Worm (Caenorhabditis elegans): Measurements from ENCODE around the gene spv-1.

The spv-1 gene

ce11 chrII:7968393-7968792 is 39.9 kb upstream of the spv-1 start:
- TF ChIP-seq nhr-28 (tag; optimal IDR thresholded peaks at IDR 0.05) (no peak), ceh-9 (tag; optimal IDR thresholded peaks at IDR 0.05) (no peak), egl-27 (tag; optimal IDR thresholded peaks at IDR 0.05) (no peak), R02D3.7 (tag; optimal IDR thresholded peaks at IDR 0.05) (no peak), mdl-1 (tag; optimal IDR thresholded peaks at IDR 0.05) (no peak), nhr-77 (tag; optimal IDR thresholded peaks at IDR 0.05) (no peak), egl-5 (tag; optimal IDR thresholded peaks at IDR 0.05) (no peak), lin-15B (tag; optimal IDR thresholded peaks at IDR 0.05) (no peak), ceh-16 (tag; optimal IDR thresholded peaks at IDR 0.05) (no peak), nhr-11 (tag; optimal IDR thresholded peaks at IDR 0.05) (no peak), pha-4 (tag; optimal IDR thresholded peaks at IDR 0.05) (no peak), unc-62 (GFP tag; optimal IDR thresholded peaks at IDR 0.05) (no peak), sea-2 (GFP tag; optimal IDR thresholded peaks at IDR 0.05) (no peak), nhr-12 (tag; optimal IDR thresholded peaks at IDR 0.05) (no peak), elt-3 (tag; optimal IDR thresholded peaks at IDR 0.05) (no peak), snpc-4 (tag; optimal IDR thresholded peaks at IDR 0.05) (no peak), skn-1 (tag; optimal IDR thresholded peaks at IDR 0.05) (no peak), nhr-25 (tag; optimal IDR thresholded peaks at IDR 0.05) (no peak), lsy-12 (tag; optimal IDR thresholded peaks at IDR 0.05) (no peak), lin-39 (tag; optimal IDR thresholded peaks at IDR 0.05) (no peak)

ce11 chrII:7962181-7962580 is 33.7 kb upstream of the spv-1 start:
- no peak for TF ChIP-seq nhr-77 (tag; optimal IDR thresholded peaks at IDR 0.05)
- TF ChIP-seq egl-5 (tag; optimal IDR thresholded peaks at IDR 0.05), result no peak
- TF ChIP-seq eor-1 (tag; optimal IDR thresholded peaks at IDR 0.05), result no peak
- TF ChIP-seq pha-4 (tag; optimal IDR thresholded peaks at IDR 0.05), result no peak
- no peak for TF ChIP-seq elt-2 (tag; optimal IDR thresholded peaks at IDR 0.05)

ce11 chrII:7958544-7958943 is 30.0 kb upstream of the spv-1 start, which contains the start of gene C04H4.1:
Gene C04H4.1 (plus strand): TSS chrII:7958844.
- TF ChIP-seq tbx-2 (tag; optimal IDR thresholded peaks at IDR 0.05) (no peak), nhr-23 (tag; optimal IDR thresholded peaks at IDR 0.05) (no peak), pha-4 (tag; optimal IDR thresholded peaks at IDR 0.05) (no peak), mdl-1 (tag; optimal IDR thresholded peaks at IDR 0.05) (no peak), pqm-1 (tag; optimal IDR thresholded peaks at IDR 0.05) (no peak), fkh-10 (GFP tag; optimal IDR thresholded peaks at IDR 0.05) (no peak), elt-3 (tag; optimal IDR thresholded peaks at IDR 0.05) (no peak), unc-39 (tag; optimal IDR thresholded peaks at IDR 0.05) (no peak), eor-1 (tag; optimal IDR thresholded peaks at IDR 0.05) (no peak), zag-1 (tag; optimal IDR thresholded peaks at IDR 0.05) (no peak), unc-62 (GFP tag; optimal IDR thresholded peaks at IDR 0.05) (no peak), nhr-43 (tag; optimal IDR thresholded peaks at IDR 0.05; ENCODE audit: poor library complexity, severe bottlenecking) (no peak), jun-1 (tag; optimal IDR thresholded peaks at IDR 0.05) (no peak), elt-2 (tag; optimal IDR thresholded peaks at IDR 0.05) (no peak), nhr-67 (tag; optimal IDR thresholded peaks at IDR 0.05) (no peak), ztf-4 (tag; optimal IDR thresholded peaks at IDR 0.05) (no peak), ztf-11 (tag; optimal IDR thresholded peaks at IDR 0.05) (no peak), ceh-9 (tag; optimal IDR thresholded peaks at IDR 0.05) (no peak), ceh-82 (tag; optimal IDR thresholded peaks at IDR 0.05) (no peak)

ce11 chrII:7955548-7955947 is 27.0 kb upstream of the spv-1 start:
- no peak for TF ChIP-seq lsy-12 (tag; optimal IDR thresholded peaks at IDR 0.05)
- no peak for TF ChIP-seq elt-2 (tag; optimal IDR thresholded peaks at IDR 0.05)
- TF ChIP-seq ceh-16 (tag; optimal IDR thresholded peaks at IDR 0.05), result no peak
- TF ChIP-seq ceh-9 (tag; optimal IDR thresholded peaks at IDR 0.05), result no peak
- TF ChIP-seq ZK546.5 (tag; optimal IDR thresholded peaks at IDR 0.05), result no peak
- no peak for TF ChIP-seq egl-27 (tag; optimal IDR thresholded peaks at IDR 0.05)
- no peak for TF ChIP-seq sea-2 (GFP tag; optimal IDR thresholded peaks at IDR 0.05)
- TF ChIP-seq daf-12 (tag; optimal IDR thresholded peaks at IDR 0.05), result no peak
- no peak for TF ChIP-seq pha-4 (tag; optimal IDR thresholded peaks at IDR 0.05)
- no peak for TF ChIP-seq skn-1 (tag; optimal IDR thresholded peaks at IDR 0.05)
- no peak for TF ChIP-seq unc-62 (GFP tag; optimal IDR thresholded peaks at IDR 0.05)
- no peak for TF ChIP-seq ceh-28 (tag; optimal IDR thresholded peaks at IDR 0.05)

Measured in whole organism, L3 larva.